Worm (Caenorhabditis elegans): Measurements from ENCODE around the gene dhs-22.

The dhs-22 gene

DNA sequence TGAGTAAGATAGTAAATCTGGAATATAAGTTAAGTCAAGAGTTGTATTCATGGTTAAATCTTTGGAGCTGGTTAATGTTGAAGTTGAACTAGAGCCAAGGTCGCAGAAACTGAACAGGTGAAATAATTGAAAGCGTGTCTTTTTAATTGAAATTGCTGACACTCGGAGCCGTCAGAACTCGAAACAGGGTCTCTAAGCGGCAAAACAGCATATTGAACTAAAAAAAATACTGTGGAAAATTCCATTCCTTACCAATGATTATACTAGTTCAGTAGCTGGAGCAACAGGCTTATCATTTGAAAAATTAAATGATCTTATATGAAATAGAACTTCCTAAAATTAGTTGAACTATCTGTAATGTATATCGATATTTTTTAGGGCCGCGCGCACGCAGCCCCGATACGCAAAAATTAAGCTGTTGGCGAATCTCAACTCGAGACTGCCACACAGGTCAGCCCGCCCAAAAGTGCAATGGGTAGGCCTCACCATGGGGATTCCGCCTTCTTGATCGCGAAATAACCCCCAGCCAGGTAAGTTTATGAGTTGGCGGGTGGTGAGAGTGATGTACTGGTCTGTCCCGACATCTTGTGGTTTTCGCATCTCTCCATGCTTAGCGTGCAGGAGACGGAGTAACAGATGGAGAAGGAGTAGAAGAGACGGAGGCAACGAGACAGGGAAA, 47.1 kb upstream of the dhs-22 start, which contains the start of gene srz-97 (continued):
- TF ChIP-seq zim-3 (tag; optimal IDR thresholded peaks at IDR 0.05) (no peak), Y79H2A.3 (GFP tag; conservative IDR thresholded peaks at IDR 0.05) (0 out of 2 replicates have a peak, but pooled peaks have one; percentile 42), nhr-80 (tag; optimal IDR thresholded peaks at IDR 0.05) (no peak), nhr-179 (tag; optimal IDR thresholded peaks at IDR 0.05) (no peak), ceh-58 (GFP tag; IDR thresholded peaks at IDR 0.05) (no peak), akir-1 (GFP tag; optimal IDR thresholded peaks at IDR 0.05) (no peak), ekl-4 (GFP tag; IDR thresholded peaks at IDR 0.05) (peak; percentile 37; the same call in 1 of the 2 replicates), mxl-1 (tag; optimal IDR thresholded peaks at IDR 0.05) (no peak), die-1 (tag; optimal IDR thresholded peaks at IDR 0.05) (peak; percentile 32), repo-1 (tag; optimal IDR thresholded peaks at IDR 0.05) (no peak), lin-40 (tag; optimal IDR thresholded peaks at IDR 0.05) (no peak), pbrm-1 (GFP tag; IDR thresholded peaks at IDR 0.05) (peak; percentile 79), lin-35 (GFP tag; optimal IDR thresholded peaks at IDR 0.05) (no peak), nhr-27 (tag; optimal IDR thresholded peaks at IDR 0.05) (no peak), T26A5.8 (tag; optimal IDR thresholded peaks at IDR 0.05) (no peak), let-607 (tag; optimal IDR thresholded peaks at IDR 0.05) (no peak), snpc-1.3 (tag; optimal IDR thresholded peaks at IDR 0.05; ENCODE audit: insufficient read depth) (peak; percentile 39), ccch-3 (GFP tag; optimal IDR thresholded peaks at IDR 0.05) (no peak), snpc-3.4 (tag; optimal IDR thresholded peaks at IDR 0.05) (peak; percentile 39), bed-2 (GFP tag; IDR thresholded peaks at IDR 0.05) (peak; percentile 37; the same call in 1 of the 2 replicates), nhr-90 (tag; optimal IDR thresholded peaks at IDR 0.05) (no peak), ztf-3 (GFP tag; optimal IDR thresholded peaks at IDR 0.05) (no peak), sptf-2 (GFP tag; optimal IDR thresholded peaks at IDR 0.05) (no peak), tbp1 (GFP tag; optimal IDR thresholded peaks at IDR 0.05) (peak; percentile 74), unc-62 (GFP tag; optimal IDR thresholded peaks at IDR 0.05) (no peak), somi-1 (GFP tag; optimal IDR thresholded peaks at IDR 0.05) (no peak), madf-10 (tag; optimal IDR thresholded peaks at IDR 0.05) (peak; percentile 12), F10E7.11 (tag; optimal IDR thresholded peaks at IDR 0.05) (no peak), ceh-91 (GFP tag; IDR thresholded peaks at IDR 0.05) (no peak), tlf-1 (GFP tag; optimal IDR thresholded peaks at IDR 0.05) (no peak), lag-1 (GFP tag; IDR thresholded peaks at IDR 0.05) (no peak), ZK185.1 (tag; optimal IDR thresholded peaks at IDR 0.05; ENCODE audit: poor library complexity, severe bottlenecking) (peak; percentile 13), snpc-4 (GFP tag; optimal IDR thresholded peaks at IDR 0.05) (peak; percentile 94), snpc-4 (tag; optimal IDR thresholded peaks at IDR 0.05) (peak; percentile 93 to 99 (median 98)), B0019.2 (GFP tag; conservative IDR thresholded peaks at IDR 0.05) (no peak), B0035.1 (tag; optimal IDR thresholded peaks at IDR 0.05) (no peak), F57C9.4 (tag; optimal IDR thresholded peaks at IDR 0.05) (no peak), sdz-38 (tag; optimal IDR thresholded peaks at IDR 0.05) (no peak), ceh-40 (GFP tag; IDR thresholded peaks at IDR 0.05) (0 out of 2 replicates have a peak, but pooled peaks have one; percentile 15), F52B5.7 (tag; optimal IDR thresholded peaks at IDR 0.05) (no peak), F55B11.4 (tag; optimal IDR thresholded peaks at IDR 0.05; ENCODE audit: borderline replicate concordance, insufficient read depth) (no peak), madf-8 (GFP tag; conservative IDR thresholded peaks at IDR 0.05) (peak; percentile 46), lin-26 (GFP tag; IDR thresholded peaks at IDR 0.05) (peak; percentile 68; the same call in 1 of the 2 replicates), C17E4.6 (GFP tag; IDR thresholded peaks at IDR 0.05) (no peak), K12H6.12 (tag; optimal IDR thresholded peaks at IDR 0.05) (no peak), rcor-1 (GFP tag; IDR thresholded peaks at IDR 0.05) (peak; percentile 81), zfh-2 (GFP tag; conservative IDR thresholded peaks at IDR 0.05) (no peak; the same call in 1 of the 2 replicates)
